Worm (Caenorhabditis elegans) whole organism, young adult: ENCODE results near the gene srw-130.

Experiments
- B0019.2 ChIP-seq: fragments of 200-800 bp; sonication (Bioruptor generic); conservative IDR thresholded peaks from 2 replicates; pipeline ENCODE4 v1.3.6; 2022; ENCODE audit warnings: missing genetic modification reagents, missing genetic modification characterization, missing compliant biosample characterization
- F23B12.7 ChIP-seq: sonication (generic microtip); optimal IDR thresholded peaks from 2 replicates; lab custom pipeline; 2017; ENCODE audit warnings: missing genetic modification characterization, mild to moderate bottlenecking, missing compliant biosample characterization, antibody characterized with exemption, moderate library complexity; ENCODE audit not compliant: insufficient read depth
- F33H1.4 ChIP-seq: fragments of 200-800 bp; sonication (Bioruptor generic); IDR thresholded peaks from 2 replicates; pipeline ENCODE4 v1.3.6; 2022; ENCODE audit warnings: missing genetic modification reagents, missing genetic modification characterization, missing compliant biosample characterization
- F37B4.10 ChIP-seq: fragments of 200-800 bp; sonication (Bioruptor generic); IDR thresholded peaks from 2 replicates; pipeline ENCODE4 v1.3.6; 2022; ENCODE audit warnings: missing genetic modification characterization, missing compliant biosample characterization
- F49E8.2 ChIP-seq: sonication (generic microtip); optimal IDR thresholded peaks from 3 replicates; lab custom pipeline; 2017; ENCODE audit warnings: missing genetic modification characterization, mild to moderate bottlenecking, missing compliant biosample characterization, antibody characterized with exemption, moderate library complexity; ENCODE audit not compliant: insufficient read depth
- T07F8.4 ChIP-seq: sonication (generic microtip); optimal IDR thresholded peaks from 2 replicates; lab custom pipeline; 2016; ENCODE audit warnings: mild to moderate bottlenecking, missing genetic modification characterization, moderate library complexity, missing compliant biosample characterization
- T26A5.8 ChIP-seq: sonication (generic microtip); optimal IDR thresholded peaks from 2 replicates; lab custom pipeline; 2016; ENCODE audit warnings: missing genetic modification characterization, missing compliant biosample characterization
- Y53F4B.3 ChIP-seq: fragments of 200-800 bp; sonication (Bioruptor generic); IDR thresholded peaks from 2 replicates; pipeline ENCODE4 v1.3.6; 2022; ENCODE audit warnings: missing genetic modification reagents, missing genetic modification characterization, missing compliant biosample characterization
- Y53G8AR.9 ChIP-seq: fragments of 200-800 bp; sonication (Bioruptor generic); conservative IDR thresholded peaks from 2 replicates; pipeline ENCODE4 v1.3.6; 2022; ENCODE audit warnings: missing genetic modification reagents, missing genetic modification characterization, missing compliant biosample characterization
- Y56A3A.18 ChIP-seq: fragments of 200-800 bp; sonication (Bioruptor generic); IDR thresholded peaks from 2 replicates; pipeline ENCODE4 v1.3.6; 2022; ENCODE audit warnings: missing genetic modification reagents, missing genetic modification characterization, missing compliant biosample characterization
- Y79H2A.3 ChIP-seq: fragments of 200-800 bp; sonication (Bioruptor generic); conservative IDR thresholded peaks from 2 replicates; pipeline ENCODE4 v1.3.6; 2022; ENCODE audit warnings: missing genetic modification reagents, missing genetic modification characterization, missing compliant biosample characterization
- ZK185.1 ChIP-seq: sonication (generic microtip); optimal IDR thresholded peaks from 2 replicates; lab custom pipeline; 2016; ENCODE audit warnings: mild to moderate bottlenecking, missing genetic modification characterization, missing compliant biosample characterization; ENCODE audit not compliant: poor library complexity, severe bottlenecking
- aptf-2 ChIP-seq: fragments of 200-800 bp; sonication (Bioruptor generic); conservative IDR thresholded peaks from 2 replicates; pipeline ENCODE4 v1.3.6; 2022; ENCODE audit warnings: missing genetic modification reagents, missing genetic modification characterization, missing compliant biosample characterization
- athp-1 ChIP-seq: sonication (generic microtip); optimal IDR thresholded peaks from 2 replicates; lab custom pipeline; 2017; ENCODE audit warnings: mild to moderate bottlenecking, missing genetic modification characterization, missing compliant biosample characterization
- attf-6 ChIP-seq: fragments of 200-800 bp; sonication (Bioruptor generic); IDR thresholded peaks from 2 replicates; pipeline ENCODE4 v1.3.6; 2022; ENCODE audit warnings: missing genetic modification reagents, missing genetic modification characterization, missing compliant biosample characterization
- bed-2 ChIP-seq: fragments of 200-800 bp; sonication (Bioruptor generic); IDR thresholded peaks from 2 replicates; pipeline ENCODE4 v1.3.6; 2022; ENCODE audit warnings: missing genetic modification reagents, missing genetic modification characterization, missing compliant biosample characterization
- ceh-100 ChIP-seq: fragments of 200-800 bp; sonication (Bioruptor generic); IDR thresholded peaks from 2 replicates; pipeline ENCODE4 v1.3.6; 2022; ENCODE audit warnings: missing genetic modification reagents, missing genetic modification characterization, missing compliant biosample characterization
- ceh-58 ChIP-seq: fragments of 200-800 bp; sonication (Bioruptor generic); IDR thresholded peaks from 2 replicates; pipeline ENCODE4 v1.3.6; 2022; ENCODE audit warnings: missing genetic modification characterization, missing compliant biosample characterization
- egrh-3 ChIP-seq: fragments of 200-800 bp; sonication (Bioruptor generic); IDR thresholded peaks from 2 replicates; pipeline ENCODE4 v1.3.6; 2022; ENCODE audit warnings: missing genetic modification reagents, missing genetic modification characterization, missing compliant biosample characterization
- ekl-4 ChIP-seq: fragments of 200-800 bp; sonication (Bioruptor generic); IDR thresholded peaks from 2 replicates; pipeline ENCODE4 v1.3.6; 2022; ENCODE audit warnings: missing genetic modification reagents, missing genetic modification characterization, missing compliant biosample characterization
- ets-4 ChIP-seq: fragments of 200-800 bp; sonication (Bioruptor generic); optimal IDR thresholded peaks from 2 replicates; lab custom pipeline; 2018; ENCODE audit warnings: mild to moderate bottlenecking, missing genetic modification characterization, missing compliant biosample characterization
- hmg-1.2 ChIP-seq: fragments of 200-800 bp; sonication (Bioruptor generic); IDR thresholded peaks from 2 replicates; pipeline ENCODE4 v1.3.6; 2022; ENCODE audit warnings: missing genetic modification reagents, missing genetic modification characterization, missing compliant biosample characterization
- hmg-20 ChIP-seq: fragments of 200-800 bp; sonication (Bioruptor generic); IDR thresholded peaks from 2 replicates; pipeline ENCODE4 v1.3.6; 2022; ENCODE audit warnings: missing genetic modification reagents, missing genetic modification characterization, missing compliant biosample characterization
- lag-1 ChIP-seq: fragments of 200-800 bp; sonication (Bioruptor generic); IDR thresholded peaks from 2 replicates; pipeline ENCODE4 v1.3.6; 2022; ENCODE audit warnings: missing genetic modification reagents, missing genetic modification characterization, missing compliant biosample characterization
- lin-26 ChIP-seq: fragments of 200-800 bp; sonication (Bioruptor generic); IDR thresholded peaks from 2 replicates; pipeline ENCODE4 v1.3.6; 2022; ENCODE audit warnings: missing genetic modification reagents, missing genetic modification characterization, missing compliant biosample characterization
- lin-40 ChIP-seq: sonication (generic microtip); optimal IDR thresholded peaks from 2 replicates; lab custom pipeline; 2016; ENCODE audit warnings: missing genetic modification characterization, mild to moderate bottlenecking, missing compliant biosample characterization, missing genotype, missing genetic modification reagents
- lin-54 ChIP-seq: fragments of 200-800 bp; sonication (Bioruptor generic); optimal IDR thresholded peaks from 2 replicates; lab custom pipeline; 2018; ENCODE audit warnings: mild to moderate bottlenecking, missing genetic modification characterization, missing compliant biosample characterization
- lsl-1 ChIP-seq: fragments of 200-800 bp; sonication (Bioruptor generic); optimal IDR thresholded peaks from 2 replicates; lab custom pipeline; 2018; ENCODE audit warnings: mild to moderate bottlenecking, missing genetic modification characterization, moderate library complexity, missing compliant biosample characterization
- madf-3 ChIP-seq: fragments of 200-800 bp; sonication (Bioruptor generic); IDR thresholded peaks from 2 replicates; pipeline ENCODE4 v1.3.6; 2022; ENCODE audit warnings: missing genetic modification reagents, missing genetic modification characterization, missing compliant biosample characterization
- nfya-1 ChIP-seq: sonication (generic microtip); optimal IDR thresholded peaks from 2 replicates; lab custom pipeline; 2017; ENCODE audit warnings: antibody characterized with exemption, missing compliant biosample characterization, missing genetic modification characterization, borderline replicate concordance; ENCODE audit not compliant: insufficient read depth
- pbrm-1 ChIP-seq: fragments of 200-800 bp; sonication (Bioruptor generic); IDR thresholded peaks from 2 replicates; pipeline ENCODE4 v1.3.6; 2022; ENCODE audit warnings: missing genetic modification reagents, missing genetic modification characterization, missing compliant biosample characterization
- rcor-1 ChIP-seq: fragments of 200-800 bp; sonication (Bioruptor generic); IDR thresholded peaks from 2 replicates; pipeline ENCODE4 v1.3.6; 2022; ENCODE audit warnings: missing genetic modification reagents, missing genetic modification characterization, missing compliant biosample characterization
- rec-8 ChIP-seq, 2 experiments: sonication (generic microtip); optimal IDR thresholded peaks; 2 replicates each; lab custom pipeline; 2016; ENCODE audit warnings: mild to moderate bottlenecking in 2 of 2, missing genetic modification characterization in 2 of 2, missing genetic modification reagents in 2 of 2, missing genotype in 2 of 2, missing biosample characterization in 1 of 2, missing compliant biosample characterization in 1 of 2, moderate library complexity in 1 of 2
- rpc-1 ChIP-seq, 2 experiments: fragments of 150-350 bp in 1 of 2; sonication (generic microtip) in 1 of 2; optimal IDR thresholded peaks; 2 replicates each; lab custom pipeline; 2014 to 2018; ENCODE audit warnings: missing biosample characterization in 1 of 2, missing genetic modification characterization in 1 of 2, missing genetic modification reagents in 1 of 2, missing genotype in 1 of 2
- snpc-1.1 ChIP-seq: sonication (generic microtip); optimal IDR thresholded peaks from 2 replicates; lab custom pipeline; 2017; ENCODE audit warnings: missing genetic modification characterization, mild to moderate bottlenecking, missing compliant biosample characterization, antibody characterized with exemption, moderate library complexity, missing genotype, missing genetic modification reagents; ENCODE audit not compliant: insufficient read depth
- snpc-1.3 ChIP-seq: sonication (generic microtip); optimal IDR thresholded peaks from 2 replicates; lab custom pipeline; 2017; ENCODE audit warnings: missing genetic modification characterization, mild to moderate bottlenecking, missing compliant biosample characterization, antibody characterized with exemption, moderate library complexity, missing genotype, missing genetic modification reagents; ENCODE audit not compliant: insufficient read depth
- snpc-3.4 ChIP-seq: sonication (generic microtip); optimal IDR thresholded peaks from 2 replicates; lab custom pipeline; 2017; ENCODE audit warnings: missing genetic modification characterization, mild to moderate bottlenecking, missing compliant biosample characterization, antibody characterized with exemption, moderate library complexity, missing genotype, missing genetic modification reagents
- tbp1 ChIP-seq: fragments of 200-800 bp; sonication (Bioruptor generic); optimal IDR thresholded peaks from 2 replicates; lab custom pipeline; 2018; ENCODE audit warnings: mild to moderate bottlenecking, missing genetic modification characterization, missing compliant biosample characterization
- tbx-9 ChIP-seq: sonication (generic microtip); optimal IDR thresholded peaks from 2 replicates; lab custom pipeline; 2016; ENCODE audit warnings: borderline replicate concordance, missing genetic modification characterization, inconsistent platforms, missing compliant biosample characterization
- tlf-1 ChIP-seq: fragments of 200-800 bp; sonication (Bioruptor generic); optimal IDR thresholded peaks from 2 replicates; lab custom pipeline; 2018; ENCODE audit warnings: mild to moderate bottlenecking, missing genetic modification characterization, missing compliant biosample characterization
- xnd-1 ChIP-seq: sonication (generic microtip); optimal IDR thresholded peaks from 2 replicates; lab custom pipeline; 2016; ENCODE audit warnings: missing genotype, missing genetic modification reagents, missing genetic modification characterization, missing compliant biosample characterization
- zfh-2 ChIP-seq: fragments of 200-800 bp; sonication (Bioruptor generic); conservative IDR thresholded peaks from 2 replicates; pipeline ENCODE4 v1.3.6; 2022; ENCODE audit warnings: missing genetic modification reagents, missing genetic modification characterization, missing compliant biosample characterization

srw-130 gene

ce11 chrV:3582086-3582485 is 33.4 kb upstream of the srw-130 start (continued):
- TF ChIP-seq F33H1.4 (GFP tag; lab: Robert Waterston, UW) = 0 out of 2 replicates have a peak, but pooled peaks have one; percentile 13
- TF ChIP-seq nfya-1 = no peak
- no peak for TF ChIP-seq F37B4.10 (GFP tag; lab: Robert Waterston, UW)
- TF ChIP-seq lsl-1 (GFP tag; lab: Kevin White, UChicago) = peak; percentile 43
- TF ChIP-seq madf-3 = 0 out of 2 replicates have a peak, but pooled peaks have one; percentile 14
- peak in 1 of 2 experiments; percentile 35 for TF ChIP-seq rec-8 (tag; optimal IDR thresholded peaks at IDR 0.05; lab: Kevin White, UChicago)
- 0 out of 2 replicates have a peak, but pooled peaks have one; percentile 33 for TF ChIP-seq Y53G8AR.9 (GFP tag; lab: Robert Waterston, UW)
- peak; percentile 45 for TF ChIP-seq rcor-1 (GFP tag; lab: Robert Waterston, UW)
- no peak for TF ChIP-seq Y79H2A.3 (GFP tag; lab: Robert Waterston, UW)
- no peak for TF ChIP-seq ets-4 (GFP tag; lab: Kevin White, UChicago)
- TF ChIP-seq athp-1 (tag; lab: Kevin White, UChicago) = peak; percentile 9
- peak; percentile 7; the same call in 1 of the 2 replicates for TF ChIP-seq pbrm-1 (GFP tag; lab: Robert Waterston, UW)
- TF ChIP-seq lin-40 = no peak
- TF ChIP-seq snpc-1.1 (tag; lab: Kevin White, UChicago) = peak; percentile 18
- no peak for TF ChIP-seq aptf-2 (GFP tag; lab: Robert Waterston, UW)
- TF ChIP-seq xnd-1 (tag; lab: Kevin White, UChicago) = no peak
- no peak for TF ChIP-seq tbx-9 (tag; lab: Kevin White, UChicago)
- TF ChIP-seq F23B12.7 (tag; lab: Kevin White, UChicago) = peak; percentile 61
- no peak for TF ChIP-seq B0019.2 (GFP tag; lab: Robert Waterston, UW)
- TF ChIP-seq snpc-3.4 (tag; lab: Kevin White, UChicago) = peak; percentile 62
- no peak for TF ChIP-seq ceh-100 (GFP tag; lab: Robert Waterston, UW)
- TF ChIP-seq tbp1 (GFP tag; lab: Kevin White, UChicago) = peak; percentile 87
- TF ChIP-seq rpc-1 (optimal IDR thresholded peaks at IDR 0.05; lab: Kevin White, UChicago) = peak; percentile 58
- peak; percentile 76 for TF ChIP-seq rpc-1 (tag; optimal IDR thresholded peaks at IDR 0.05; lab: Kevin White, UChicago)
- peak; percentile 28; the same call in 1 of the 2 replicates for TF ChIP-seq Y53F4B.3 (GFP tag; lab: Robert Waterston, UW)
- TF ChIP-seq tlf-1 = no peak
- peak; percentile 79 for TF ChIP-seq lin-26 (GFP tag; lab: Robert Waterston, UW)
- TF ChIP-seq T07F8.4 (tag; lab: Kevin White, UChicago) = peak; percentile 25
- TF ChIP-seq lin-54 (GFP tag; lab: Kevin White, UChicago) = peak; percentile 36
- TF ChIP-seq attf-6 (GFP tag; lab: Robert Waterston, UW) = 0 out of 2 replicates have a peak, but pooled peaks have one; percentile 13
- TF ChIP-seq ekl-4 (GFP tag; lab: Robert Waterston, UW) = no peak
- peak; percentile 68 for TF ChIP-seq F49E8.2 (tag; lab: Kevin White, UChicago)
- TF ChIP-seq T26A5.8 (tag; lab: Kevin White, UChicago) = no peak
- TF ChIP-seq hmg-20 (GFP tag; lab: Robert Waterston, UW) = no peak
- peak; percentile 41; the same call in 1 of the 2 replicates for TF ChIP-seq hmg-1.2 (GFP tag; lab: Robert Waterston, UW)

ce11 chrV:3581643-3582042 is 32.9 kb upstream of the srw-130 start:
- TF ChIP-seq ceh-58 (no peak), ZK185.1 (tag; lab: Kevin White, UChicago) (no peak), bed-2 (no peak), egrh-3 (GFP tag; lab: Robert Waterston, UW) (peak; percentile 6; the same call in 1 of the 2 replicates), zfh-2 (GFP tag; lab: Robert Waterston, UW) (peak; percentile 65), lag-1 (GFP tag; lab: Robert Waterston, UW) (0 out of 2 replicates have a peak, but pooled peaks have one; percentile 5), Y56A3A.18 (no peak), rcor-1 (GFP tag; lab: Robert Waterston, UW) (no peak), snpc-1.3 (no peak)
